Fruit fly (Drosophila melanogaster) whole organism, adult: Measurements from ENCODE around the gene CG5860.

Experiments used
- CG14711 ChIP-seq: fragments of 200-800 bp; sonication (Bioruptor generic); optimal IDR thresholded peaks from 2 replicates; lab custom pipeline; 2018; ENCODE audit warnings: missing biosample characterization, mild to moderate bottlenecking, missing genetic modification characterization, moderate library complexity
- CG1620 ChIP-seq: fragments of 200-800 bp; sonication (Bioruptor generic); optimal IDR thresholded peaks from 2 replicates; lab custom pipeline; 2016; ENCODE audit warnings: missing biosample characterization, missing genetic modification characterization
- CG33017 ChIP-seq: fragments of 200-800 bp; sonication (Bioruptor generic); optimal IDR thresholded peaks from 2 replicates; lab custom pipeline; 2018; ENCODE audit warnings: missing biosample characterization, mild to moderate bottlenecking, missing genetic modification characterization, moderate library complexity
- CG7101 ChIP-seq: fragments of 200-800 bp; sonication (Bioruptor generic); optimal IDR thresholded peaks from 2 replicates; lab custom pipeline; 2018; ENCODE audit warnings: missing biosample characterization, mild to moderate bottlenecking, missing genetic modification characterization, moderate library complexity
- Crg-1 ChIP-seq: fragments of 200-800 bp; sonication (Bioruptor generic); optimal IDR thresholded peaks from 2 replicates; lab custom pipeline; 2016; ENCODE audit warnings: missing biosample characterization, missing genetic modification characterization
- Hr96 ChIP-seq: fragments of 200-800 bp; sonication (Bioruptor generic); optimal IDR thresholded peaks from 2 replicates; lab custom pipeline; 2016; ENCODE audit warnings: missing biosample characterization, missing genetic modification characterization
- Mnt ChIP-seq: fragments of 200-800 bp; sonication (Bioruptor generic); optimal IDR thresholded peaks from 2 replicates; lab custom pipeline; 2016; ENCODE audit warnings: missing biosample characterization, mild to moderate bottlenecking, missing genetic modification characterization
- bab1 ChIP-seq: fragments of 200-800 bp; sonication (Bioruptor generic); optimal IDR thresholded peaks from 3 replicates; lab custom pipeline; 2019; ENCODE audit warnings: missing biosample characterization, mild to moderate bottlenecking, missing genetic modification characterization, moderate library complexity
- cnc ChIP-seq, 2 experiments: fragments of >200 bp; optimal IDR thresholded peaks; 2 replicates each; lab custom pipeline; 2017
- kay ChIP-seq: fragments of 200-800 bp; sonication (Bioruptor generic); peaks from one replicate; lab custom pipeline; 2016; ENCODE audit warnings: missing biosample characterization, missing genetic modification characterization, borderline replicate concordance
- toe ChIP-seq: fragments of 200-800 bp; sonication (Bioruptor generic); optimal IDR thresholded peaks from 2 replicates; lab custom pipeline; 2016; ENCODE audit warnings: missing biosample characterization, missing genetic modification characterization

DNA sequence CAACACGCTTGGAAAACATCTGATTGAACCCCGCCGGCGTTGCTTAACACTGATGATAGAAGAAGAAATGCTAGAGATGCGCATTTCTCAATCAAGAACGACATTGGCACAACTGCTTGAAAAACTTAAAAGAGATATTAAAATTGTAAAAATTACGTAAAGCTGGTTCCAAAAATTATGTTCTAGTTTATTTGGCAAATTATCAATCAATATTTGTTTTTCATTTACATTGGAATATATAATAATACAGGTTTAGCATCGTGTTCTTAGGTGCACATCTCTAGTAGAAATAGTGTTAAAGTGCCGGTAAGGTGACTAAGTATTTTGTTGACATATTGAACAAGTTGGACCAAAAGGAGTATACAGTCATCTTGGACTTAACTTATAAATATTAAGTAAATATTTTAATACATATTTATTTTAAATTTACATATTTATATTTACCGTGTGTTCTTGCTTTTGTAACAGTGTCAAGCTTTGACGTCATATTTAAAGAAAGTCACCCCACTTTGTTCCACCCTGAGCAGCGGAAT, 18.0 kb upstream of the CG5860 start, which contains the start of the genes Brf and sds22:
- TF ChIP-seq Crg-1 (GFP tag; lab: Kevin White, UChicago): peak; percentile 96
- TF ChIP-seq kay: peak; percentile 99
- TF ChIP-seq bab1: peak; percentile 95
- peak; percentile 93 for TF ChIP-seq Hr96
- TF ChIP-seq CG7101 (tag; lab: Kevin White, UChicago): peak; percentile 97
- peak; percentile 91 for TF ChIP-seq CG14711 (tag; lab: Kevin White, UChicago)
- TF ChIP-seq Mnt (GFP tag; lab: Kevin White, UChicago): peak; percentile 91
- no peak for TF ChIP-seq cnc (optimal IDR thresholded peaks at IDR 0.05; lab: Kevin White, UChicago)
- peak; percentile 92 for TF ChIP-seq CG33017
- TF ChIP-seq toe (GFP tag; lab: Kevin White, UChicago): peak; percentile 98
- peak; percentile 98 for TF ChIP-seq CG1620 (GFP tag; lab: Kevin White, UChicago)
